5 worm cellular contexts compared by ENCODE assay signal in genomic region chrV:12300780-12301460, ce11.
A peak's percentile ranks its signal among the peaks of the same experiment; 100 is the strongest.
TF ChIP-seq lines count a peak whose summit lies in the region.

No protein-coding gene starts in this region.

TF ChIP-seq in whole organism, L1 larva, 84 proteins besides CTCF, POLR2A, EP300 and RAD21 (continues in another document):
- TF ChIP-seq hpl-2 (GFP tag; optimal IDR thresholded peaks at IDR 0.05; lab: Kevin White, UChicago) (no peak), ceh-63 (GFP tag; optimal IDR thresholded peaks at IDR 0.05; lab: Kevin White, UChicago) (no peak), nhr-85 (tag; lab: Kevin White, UChicago) (peak; percentile 95), pax-3 (tag; optimal IDR thresholded peaks at IDR 0.05; lab: Kevin White, UChicago) (peak; percentile 11), unc-98 (GFP tag; IDR thresholded peaks at IDR 0.05; lab: Robert Waterston, UW) (no peak), nhr-47 (tag; optimal IDR thresholded peaks at IDR 0.05; lab: Kevin White, UChicago) (no peak), nhr-84 (tag; optimal IDR thresholded peaks at IDR 0.05; lab: Kevin White, UChicago) (no peak), C16A3.4 (tag; optimal IDR thresholded peaks at IDR 0.05; lab: Kevin White, UChicago) (no peak), ceh-8 (GFP tag; optimal IDR thresholded peaks at IDR 0.05; lab: Kevin White, UChicago) (no peak), efl-3 (GFP tag; optimal IDR thresholded peaks at IDR 0.05; lab: Kevin White, UChicago) (no peak), fkh-4 (tag; optimal IDR thresholded peaks at IDR 0.05; lab: Kevin White, UChicago; ENCODE audit: borderline replicate concordance) (no peak), nhr-71 (tag; optimal IDR thresholded peaks at IDR 0.05; lab: Kevin White, UChicago) (peak; percentile 61), nhr-76 (tag; optimal IDR thresholded peaks at IDR 0.05; lab: Kevin White, UChicago) (no peak), irx-1 (tag; optimal IDR thresholded peaks at IDR 0.05; lab: Kevin White, UChicago) (peak; percentile 77), efl-1 (optimal IDR thresholded peaks at IDR 0.05; lab: Kevin White, UChicago) (no peak), efl-1 (GFP tag; optimal IDR thresholded peaks at IDR 0.05 in 1 of 2; lab: Kevin White, UChicago) (peak in 1 of 2 experiments; percentile 89), nhr-90 (tag; optimal IDR thresholded peaks at IDR 0.05; lab: Kevin White, UChicago; ENCODE audit: poor library complexity) (peak; percentile 57), vab-15 (tag; optimal IDR thresholded peaks at IDR 0.05; lab: Kevin White, UChicago) (peak; percentile 92), C34B4.2 (tag; optimal IDR thresholded peaks at IDR 0.05; lab: Kevin White, UChicago) (no peak)

TF ChIP-seq in whole organism, L2 larva, 48 proteins besides CTCF, POLR2A, EP300 and RAD21:
- TF ChIP-seq ceh-16 (tag; optimal IDR thresholded peaks at IDR 0.05; lab: Kevin White, UChicago), result no peak
- TF ChIP-seq sma-3 (GFP tag; optimal IDR thresholded peaks at IDR 0.05; lab: Kevin White, UChicago), result peak; percentile 37
- TF ChIP-seq nhr-10 (tag; optimal IDR thresholded peaks at IDR 0.05; lab: Kevin White, UChicago), result no peak
- peak; percentile 15 for TF ChIP-seq nhr-21 (tag; optimal IDR thresholded peaks at IDR 0.05; lab: Kevin White, UChicago)
- TF ChIP-seq nhr-6 (tag; optimal IDR thresholded peaks at IDR 0.05; lab: Kevin White, UChicago), result no peak
- TF ChIP-seq elt-1 (tag; optimal IDR thresholded peaks at IDR 0.05; lab: Kevin White, UChicago), result no peak
- TF ChIP-seq crh-2 (tag; optimal IDR thresholded peaks at IDR 0.05; lab: Kevin White, UChicago), result peak; percentile 6
- TF ChIP-seq unc-62 (GFP tag; optimal IDR thresholded peaks at IDR 0.05; lab: Kevin White, UChicago), result no peak
- no peak for TF ChIP-seq egl-27 (tag; optimal IDR thresholded peaks at IDR 0.05; lab: Kevin White, UChicago)
- no peak for TF ChIP-seq mbf-1 (tag; optimal IDR thresholded peaks at IDR 0.05; lab: Kevin White, UChicago)
- TF ChIP-seq ZK546.5 (tag; optimal IDR thresholded peaks at IDR 0.05; lab: Kevin White, UChicago), result no peak
- TF ChIP-seq ztf-1 (GFP tag; conservative IDR thresholded peaks at IDR 0.05; lab: Robert Waterston, UW), result no peak
- no peak for TF ChIP-seq lin-11 (tag; optimal IDR thresholded peaks at IDR 0.05; lab: Kevin White, UChicago)
- TF ChIP-seq elt-3 (tag; optimal IDR thresholded peaks at IDR 0.05; lab: Kevin White, UChicago), result no peak
- no peak for TF ChIP-seq ztf-4 (tag; optimal IDR thresholded peaks at IDR 0.05; lab: Kevin White, UChicago)
- TF ChIP-seq dmd-4 (tag; optimal IDR thresholded peaks at IDR 0.05; lab: Kevin White, UChicago), result no peak
- TF ChIP-seq ama-1 (optimal IDR thresholded peaks at IDR 0.05; lab: Kevin White, UChicago), result peak; percentile 15
- TF ChIP-seq R02D3.7 (tag; optimal IDR thresholded peaks at IDR 0.05; lab: Kevin White, UChicago), result no peak
- TF ChIP-seq nhr-25 (tag; optimal IDR thresholded peaks at IDR 0.05; lab: Kevin White, UChicago), result peak; percentile 69

TF ChIP-seq in whole organism, L3 larva, 47 proteins besides CTCF, POLR2A, EP300 and RAD21 (continues in another document):
- TF ChIP-seq elt-2 (tag; optimal IDR thresholded peaks at IDR 0.05; lab: Kevin White, UChicago), result peak; percentile 75
- no peak for TF ChIP-seq nhr-28 (tag; optimal IDR thresholded peaks at IDR 0.05; lab: Kevin White, UChicago)
- no peak for TF ChIP-seq lin-15B (tag; optimal IDR thresholded peaks at IDR 0.05; lab: Kevin White, UChicago)
- peak; percentile 73 for TF ChIP-seq pha-4 (tag; optimal IDR thresholded peaks at IDR 0.05; lab: Kevin White, UChicago)
- TF ChIP-seq ceh-9 (tag; optimal IDR thresholded peaks at IDR 0.05; lab: Kevin White, UChicago), result no peak
- TF ChIP-seq nhr-76 (tag; optimal IDR thresholded peaks at IDR 0.05; lab: Kevin White, UChicago), result no peak
- peak; percentile 6 for TF ChIP-seq nhr-25 (tag; optimal IDR thresholded peaks at IDR 0.05; lab: Kevin White, UChicago)
- no peak for TF ChIP-seq ztf-4 (tag; optimal IDR thresholded peaks at IDR 0.05; lab: Kevin White, UChicago)
- TF ChIP-seq nhr-11 (tag; optimal IDR thresholded peaks at IDR 0.05; lab: Kevin White, UChicago), result no peak
- no peak for TF ChIP-seq fkh-2 (tag; optimal IDR thresholded peaks at IDR 0.05; lab: Kevin White, UChicago)
- TF ChIP-seq fos-1 (tag; optimal IDR thresholded peaks at IDR 0.05; lab: Kevin White, UChicago), result no peak
- no peak for TF ChIP-seq egl-27 (tag; optimal IDR thresholded peaks at IDR 0.05; lab: Kevin White, UChicago)
- no peak for TF ChIP-seq unc-39 (tag; optimal IDR thresholded peaks at IDR 0.05; lab: Kevin White, UChicago)
- TF ChIP-seq mml-1 (tag; optimal IDR thresholded peaks at IDR 0.05; lab: Kevin White, UChicago), result no peak
- no peak for TF ChIP-seq lsy-12 (tag; optimal IDR thresholded peaks at IDR 0.05; lab: Kevin White, UChicago)
- TF ChIP-seq ama-1 (optimal IDR thresholded peaks at IDR 0.05; lab: Kevin White, UChicago), result peak; percentile 3
- TF ChIP-seq ceh-82 (tag; optimal IDR thresholded peaks at IDR 0.05; lab: Kevin White, UChicago), result no peak
- no peak for TF ChIP-seq nhr-67 (tag; optimal IDR thresholded peaks at IDR 0.05; lab: Kevin White, UChicago)
- no peak for TF ChIP-seq daf-12 (tag; optimal IDR thresholded peaks at IDR 0.05; lab: Kevin White, UChicago)
- TF ChIP-seq elt-1 (tag; optimal IDR thresholded peaks at IDR 0.05; lab: Kevin White, UChicago), result no peak
- TF ChIP-seq nfya-1 (tag; optimal IDR thresholded peaks at IDR 0.05; lab: Kevin White, UChicago; ENCODE audit: insufficient read depth), result no peak
- no peak for TF ChIP-seq mdl-1 (tag; optimal IDR thresholded peaks at IDR 0.05; lab: Kevin White, UChicago)

TF ChIP-seq in whole organism, L4 larva, 104 proteins besides CTCF, POLR2A, EP300 and RAD21:
- no peak for TF ChIP-seq tra-1 (GFP tag; IDR thresholded peaks at IDR 0.05; lab: Robert Waterston, UW)
- no peak for TF ChIP-seq nhr-76 (tag; optimal IDR thresholded peaks at IDR 0.05; lab: Kevin White, UChicago)
- TF ChIP-seq daf-16 (GFP tag; optimal IDR thresholded peaks at IDR 0.05; lab: Kevin White, UChicago), result no peak
- TF ChIP-seq daf-16 (tag; optimal IDR thresholded peaks at IDR 0.05; lab: Kevin White, UChicago), result peak; percentile 90
- peak; percentile 53 for TF ChIP-seq hlh-30 (tag; optimal IDR thresholded peaks at IDR 0.05; lab: Kevin White, UChicago; ENCODE audit: insufficient read depth)
- TF ChIP-seq cey-2 (tag; optimal IDR thresholded peaks at IDR 0.05; lab: Kevin White, UChicago; ENCODE audit: borderline replicate concordance, insufficient read depth), result peak; percentile 64
- peak; percentile 32 for TF ChIP-seq mep-1 (tag; optimal IDR thresholded peaks at IDR 0.05; lab: Kevin White, UChicago)
- peak; percentile 64 for TF ChIP-seq nhr-6 (tag; optimal IDR thresholded peaks at IDR 0.05; lab: Kevin White, UChicago)
- peak in 1 of 2 experiments; percentile 85 for TF ChIP-seq unc-62 (GFP tag; optimal IDR thresholded peaks at IDR 0.05 in 1 of 2; lab: Kevin White, UChicago)
- no peak for TF ChIP-seq unc-62 (tag; optimal IDR thresholded peaks at IDR 0.05; lab: Kevin White, UChicago)
- TF ChIP-seq lsy-2 (tag; optimal IDR thresholded peaks at IDR 0.05; lab: Kevin White, UChicago), result peak in 1 of 2 experiments; percentile 31
- peak; percentile 48 for TF ChIP-seq nhr-28 (tag; optimal IDR thresholded peaks at IDR 0.05; lab: Kevin White, UChicago)
- no peak for TF ChIP-seq snpc-1.2 (GFP tag; IDR thresholded peaks at IDR 0.05; lab: Robert Waterston, UW)
- peak; percentile 53 for TF ChIP-seq pqm-1 (tag; optimal IDR thresholded peaks at IDR 0.05; lab: Kevin White, UChicago)
- peak; percentile 70 for TF ChIP-seq dve-1 (tag; optimal IDR thresholded peaks at IDR 0.05; lab: Kevin White, UChicago; ENCODE audit: insufficient read depth)
- TF ChIP-seq zfp-3 (GFP tag; conservative IDR thresholded peaks at IDR 0.05; lab: Robert Waterston, UW), result no peak
- no peak for TF ChIP-seq aly-2 (tag; optimal IDR thresholded peaks at IDR 0.05; lab: Kevin White, UChicago)
- no peak for TF ChIP-seq zip-11 (GFP tag; IDR thresholded peaks at IDR 0.05; lab: Robert Waterston, UW)
- TF ChIP-seq fkh-10 (GFP tag; optimal IDR thresholded peaks at IDR 0.05; lab: Kevin White, UChicago), result no peak

TF ChIP-seq in whole organism, young adult, 124 proteins besides CTCF, POLR2A, EP300 and RAD21:
- TF ChIP-seq let-607 (tag; optimal IDR thresholded peaks at IDR 0.05; lab: Kevin White, UChicago), result no peak
- TF ChIP-seq B0019.2 (GFP tag; conservative IDR thresholded peaks at IDR 0.05; lab: Robert Waterston, UW), result no peak
- no peak for TF ChIP-seq nhr-179 (tag; optimal IDR thresholded peaks at IDR 0.05; lab: Kevin White, UChicago)
- 0 out of 2 replicates have a peak, but pooled peaks have one; percentile 20 for TF ChIP-seq pbrm-1 (GFP tag; IDR thresholded peaks at IDR 0.05; lab: Robert Waterston, UW)
- TF ChIP-seq K12H6.12 (tag; optimal IDR thresholded peaks at IDR 0.05; lab: Kevin White, UChicago), result no peak
- peak; percentile 12 for TF ChIP-seq somi-1 (GFP tag; optimal IDR thresholded peaks at IDR 0.05; lab: Kevin White, UChicago)
- no peak for TF ChIP-seq Y56A3A.18 (GFP tag; IDR thresholded peaks at IDR 0.05; lab: Robert Waterston, UW)
- no peak for TF ChIP-seq C06A6.2 (GFP tag; conservative IDR thresholded peaks at IDR 0.05; lab: Robert Waterston, UW)
- no peak for TF ChIP-seq B0035.1 (tag; optimal IDR thresholded peaks at IDR 0.05; lab: Kevin White, UChicago)
- TF ChIP-seq cebp-2 (GFP tag; IDR thresholded peaks at IDR 0.05; lab: Robert Waterston, UW), result no peak
- TF ChIP-seq aptf-2 (GFP tag; conservative IDR thresholded peaks at IDR 0.05; lab: Robert Waterston, UW), result no peak
- TF ChIP-seq F39B2.1 (GFP tag; IDR thresholded peaks at IDR 0.05; lab: Robert Waterston, UW), result no peak
- TF ChIP-seq lag-1 (GFP tag; IDR thresholded peaks at IDR 0.05; lab: Robert Waterston, UW), result no peak
TF ChIP-seq in whole organism, young adult: peak in this region for 2.
